Fruit fly (Drosophila melanogaster) S2 (cell line): Measurements from ENCODE around the gene CG3156.

Source experiments
- CG8478 ChIP-seq: fragments of >200 bp; optimal IDR thresholded peaks from 2 replicates; lab custom pipeline; 2018
- CTCF ChIP-seq, 2 experiments: fragments of >200 bp; optimal IDR thresholded peaks; 2 replicates each; lab custom pipeline; 2018

DNA sequence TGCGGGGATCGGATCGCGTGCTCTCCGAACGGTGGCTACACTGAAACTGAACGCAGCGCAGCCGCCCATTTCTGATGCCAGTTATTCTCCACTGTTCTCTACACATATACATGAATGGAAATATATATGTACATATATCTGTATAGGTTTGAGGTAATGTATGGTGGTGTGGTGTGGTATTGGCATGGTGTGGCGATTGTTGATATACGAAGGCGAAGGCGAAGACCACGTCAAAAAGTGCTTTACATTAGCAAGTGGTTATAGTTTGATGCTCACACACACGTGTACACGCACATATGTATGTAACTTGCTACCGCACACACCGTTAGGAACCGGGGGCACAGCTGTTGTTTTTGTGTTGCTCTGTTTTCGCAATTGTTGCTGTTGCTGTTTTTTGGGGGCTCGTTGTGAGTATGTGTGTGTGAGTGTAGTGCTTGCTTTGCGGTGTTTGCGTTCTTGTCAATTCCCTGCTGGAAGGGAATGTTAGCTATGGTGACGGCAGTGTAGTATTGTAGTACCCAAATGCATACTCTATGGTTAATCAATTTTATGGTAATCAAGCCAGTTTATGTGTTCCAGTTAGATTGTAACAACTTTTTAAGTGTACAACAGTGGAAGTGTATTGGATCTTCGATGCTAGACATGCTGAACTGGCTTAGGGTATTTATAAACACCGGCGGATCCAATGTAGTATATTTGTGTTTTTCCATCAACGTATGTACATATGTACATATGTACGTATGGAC lies 5.9 kb downstream of the CG3156 start, which contains the start of gene CG17896:
- TF ChIP-seq CG8478 (lab: Kevin White, UChicago) (no peak), CTCF (optimal IDR thresholded peaks at IDR 0.05; lab: Kevin White, UChicago) (no peak)
